Fruit fly (Drosophila melanogaster): ENCODE data around the gene Ror.

The Ror gene

dm6 chr2L:10260750-10261493, 9.3 kb downstream of the Ror start, which contains the start of gene Pten:
Gene Pten (minus strand): TSS chr2L:10261049.
- TF ChIP-seq CG8159 (tag; optimal IDR thresholded peaks at IDR 0.05) (no peak), CG17806 (tag; optimal IDR thresholded peaks at IDR 0.05) (peak; percentile 49), CG15710 (tag; optimal IDR thresholded peaks at IDR 0.05) (peak; percentile 23), Snoo (tag; optimal IDR thresholded peaks at IDR 0.05) (peak; percentile 16), Pif1B (GFP tag; optimal IDR thresholded peaks at IDR 0.05) (peak; percentile 14), Pif1A (GFP tag; optimal IDR thresholded peaks at IDR 0.05) (peak; percentile 53), CG8301 (tag; optimal IDR thresholded peaks at IDR 0.05) (peak; percentile 60), CG9948 (tag; optimal IDR thresholded peaks at IDR 0.05) (peak; percentile 55), CG12605 (GFP tag; IDR thresholded peaks at IDR 0.05) (peak; percentile 74; the same call in 1 of the 2 replicates), CG32121 (GFP tag; IDR thresholded peaks at IDR 0.05) (peak; percentile 64), EcR (GFP tag; optimal IDR thresholded peaks at IDR 0.05) (no peak), CG13204 (GFP tag; optimal IDR thresholded peaks at IDR 0.05) (no peak)

- TF ChIP-seq EcR (GFP tag; optimal IDR thresholded peaks at IDR 0.05) (no peak), CG9948 (tag; optimal IDR thresholded peaks at IDR 0.05) (no peak), CG10348 (GFP tag; IDR thresholded peaks at IDR 0.05) (no peak), CG8159 (tag; optimal IDR thresholded peaks at IDR 0.05) (no peak), D1 (tag; optimal IDR thresholded peaks at IDR 0.05) (no peak), Pif1A (GFP tag; optimal IDR thresholded peaks at IDR 0.05) (no peak), CG12605 (GFP tag; IDR thresholded peaks at IDR 0.05) (no peak), CG34367 (tag; optimal IDR thresholded peaks at IDR 0.05) (no peak), CG4496 (GFP tag; IDR thresholded peaks at IDR 0.05) (no peak)
These were observed 10.1 kb downstream of the Ror start for dm6 chr2L:10261774-10262173.

- TF ChIP-seq CG13204 (GFP tag; optimal IDR thresholded peaks at IDR 0.05) (no peak), CG15710 (tag; optimal IDR thresholded peaks at IDR 0.05) (peak; percentile 8)
These were observed 11.7 kb downstream of the Ror start, which contains the start of gene Rsf1 for dm6 chr2L:10263343-10263744. Gene Rsf1 (minus strand): TSS chr2L:10263554.

- no peak for TF ChIP-seq CG12605 (GFP tag; IDR thresholded peaks at IDR 0.05)
- no peak for TF ChIP-seq CG17806 (tag; optimal IDR thresholded peaks at IDR 0.05)
- TF ChIP-seq CG10348 (GFP tag; IDR thresholded peaks at IDR 0.05): no peak
- no peak for TF ChIP-seq CG15710 (tag; optimal IDR thresholded peaks at IDR 0.05)
- TF ChIP-seq Ets98B (GFP tag; IDR thresholded peaks at IDR 0.05): no peak
- no peak for TF ChIP-seq CG9948 (tag; optimal IDR thresholded peaks at IDR 0.05)
- TF ChIP-seq D1 (tag; optimal IDR thresholded peaks at IDR 0.05): no peak
- no peak for TF ChIP-seq CG13204 (GFP tag; optimal IDR thresholded peaks at IDR 0.05)
- TF ChIP-seq Snoo (tag; optimal IDR thresholded peaks at IDR 0.05): peak; percentile 8
These were observed 12.4 kb downstream of the Ror start, which contains the start of gene REPTOR-BP for dm6 chr2L:10263830-10264634. Gene REPTOR-BP (plus strand): TSS chr2L:10264125.

dm6 chr2L:10265129-10265528, 13.5 kb downstream of the Ror start, which contains the start of gene Mob3:
Gene Mob3 (plus strand): TSS chr2L:10265336.
- no peak for TF ChIP-seq CG14655 (GFP tag; optimal IDR thresholded peaks at IDR 0.05)
- TF ChIP-seq CG17806 (tag; optimal IDR thresholded peaks at IDR 0.05): no peak
- no peak for TF ChIP-seq Pif1B (GFP tag; optimal IDR thresholded peaks at IDR 0.05)
- no peak for TF ChIP-seq Pif1A (GFP tag; optimal IDR thresholded peaks at IDR 0.05)
- no peak for TF ChIP-seq CG13204 (GFP tag; optimal IDR thresholded peaks at IDR 0.05)
- TF ChIP-seq CG8159 (tag; optimal IDR thresholded peaks at IDR 0.05): no peak
- TF ChIP-seq Snoo (tag; optimal IDR thresholded peaks at IDR 0.05): no peak
- TF ChIP-seq CG32121 (GFP tag; IDR thresholded peaks at IDR 0.05): no peak
- no peak for TF ChIP-seq CG9948 (tag; optimal IDR thresholded peaks at IDR 0.05)
- TF ChIP-seq gl (tag; optimal IDR thresholded peaks at IDR 0.05): no peak
- TF ChIP-seq rn (GFP tag; IDR thresholded peaks at IDR 0.05): no peak
- TF ChIP-seq fd96Ca (GFP tag; IDR thresholded peaks at IDR 0.05): no peak
- TF ChIP-seq CG34367 (tag; optimal IDR thresholded peaks at IDR 0.05): no peak
- no peak for TF ChIP-seq CG4496 (GFP tag; IDR thresholded peaks at IDR 0.05)
- no peak for TF ChIP-seq CG12605 (GFP tag; IDR thresholded peaks at IDR 0.05)
- no peak for TF ChIP-seq Ets98B (GFP tag; IDR thresholded peaks at IDR 0.05)
- no peak for TF ChIP-seq CG15710 (tag; optimal IDR thresholded peaks at IDR 0.05)
- TF ChIP-seq D1 (tag; optimal IDR thresholded peaks at IDR 0.05): no peak
- TF ChIP-seq CG8301 (tag; optimal IDR thresholded peaks at IDR 0.05): no peak

- no peak for TF ChIP-seq CG14655 (GFP tag; optimal IDR thresholded peaks at IDR 0.05)
- no peak for TF ChIP-seq CG32121 (GFP tag; IDR thresholded peaks at IDR 0.05)
- no peak for TF ChIP-seq CG10348 (GFP tag; IDR thresholded peaks at IDR 0.05)
- TF ChIP-seq CG8301 (tag; optimal IDR thresholded peaks at IDR 0.05): no peak
- TF ChIP-seq CG4496 (GFP tag; IDR thresholded peaks at IDR 0.05): no peak
These were observed 14.9 kb downstream of the Ror start, which contains the start of gene CG4953 for dm6 chr2L:10266511-10266910. Gene CG4953 (plus strand): TSS chr2L:10266703.

All from whole organism, pupa.